Fruit fly (Drosophila melanogaster) whole organism, wandering third instar larva: ENCODE measurements around the gene CG1233.

Source experiments
- Dfd ChIP-seq: fragments of >200 bp; optimal IDR thresholded peaks from 2 replicates; lab custom pipeline; 2017; ENCODE audit warnings: missing biosample characterization, missing genetic modification characterization
- Hnf4 ChIP-seq: fragments of 200-800 bp; sonication (Bioruptor generic); optimal IDR thresholded peaks from 2 replicates; lab custom pipeline; 2016; ENCODE audit warnings: missing biosample characterization, mild to moderate bottlenecking, missing genetic modification characterization
- Hr78 ChIP-seq: fragments of >200 bp; optimal IDR thresholded peaks from 2 replicates; lab custom pipeline; 2017; ENCODE audit warnings: missing biosample characterization, missing genetic modification characterization
- Hr83 ChIP-seq: fragments of 200-300 bp; sonication (Bioruptor generic); optimal IDR thresholded peaks from 2 replicates; lab custom pipeline; 2016; ENCODE audit warnings: missing biosample characterization, mild to moderate bottlenecking, missing genetic modification characterization, moderate library complexity; ENCODE audit not compliant: poor library complexity, severe bottlenecking
- Jra ChIP-seq: sonication (Bioruptor generic); optimal IDR thresholded peaks from 2 replicates; lab custom pipeline; 2016; ENCODE audit warnings: missing biosample characterization, missing genetic modification characterization
- Myc ChIP-seq: fragments of >200 bp; optimal IDR thresholded peaks from 2 replicates; lab custom pipeline; 2017
- Sp1 ChIP-seq: fragments of 200-800 bp; sonication (Bioruptor generic); optimal IDR thresholded peaks from 3 replicates; lab custom pipeline; 2019; ENCODE audit warnings: missing biosample characterization, mild to moderate bottlenecking, missing genetic modification characterization, moderate library complexity
- ey ChIP-seq: fragments of 200-800 bp; sonication (Bioruptor generic); optimal IDR thresholded peaks from 2 replicates; lab custom pipeline; 2016; ENCODE audit warnings: missing biosample characterization, missing genetic modification characterization
- fru ChIP-seq: fragments of 200-800 bp; sonication (Bioruptor generic); optimal IDR thresholded peaks from 3 replicates; lab custom pipeline; 2016; ENCODE audit warnings: missing biosample characterization, mild to moderate bottlenecking, missing genetic modification characterization
- h ChIP-seq: fragments of 200-800 bp; sonication (Bioruptor generic); optimal IDR thresholded peaks from 3 replicates; lab custom pipeline; 2016; ENCODE audit warnings: missing biosample characterization, mild to moderate bottlenecking, missing genetic modification characterization
- pan ChIP-seq: fragments of >200 bp; optimal IDR thresholded peaks from 2 replicates; lab custom pipeline; 2017
- psq ChIP-seq: fragments of 200-800 bp; sonication (Bioruptor generic); optimal IDR thresholded peaks from 3 replicates; lab custom pipeline; 2017; ENCODE audit warnings: missing biosample characterization, mild to moderate bottlenecking, missing genetic modification characterization, moderate library complexity
- usp ChIP-seq: fragments of >200 bp; optimal IDR thresholded peaks from 2 replicates; lab custom pipeline; 2017; ENCODE audit warnings: missing biosample characterization, missing genetic modification characterization

dm6 chr3L:392622-393159, 31.4 kb downstream of the CG1233 start, which contains the start of gene trh:
- TF ChIP-seq usp = no peak
- no peak for TF ChIP-seq ey (GFP tag; lab: Kevin White, UChicago)
- no peak for TF ChIP-seq psq (GFP tag; lab: Kevin White, UChicago)
- TF ChIP-seq Hnf4 (GFP tag; lab: Kevin White, UChicago) = no peak
- TF ChIP-seq Sp1 (GFP tag; lab: Kevin White, UChicago) = no peak
- no peak for TF ChIP-seq Hr83
- TF ChIP-seq Hr78 (GFP tag; lab: Kevin White, UChicago) = no peak
- TF ChIP-seq Myc = no peak
- no peak for TF ChIP-seq Dfd (GFP tag; lab: Kevin White, UChicago)
- no peak for TF ChIP-seq Jra (GFP tag; lab: Kevin White, UChicago)
- TF ChIP-seq h = no peak
- TF ChIP-seq fru (GFP tag; lab: Kevin White, UChicago) = no peak
- TF ChIP-seq pan (lab: Kevin White, UChicago) = no peak
